Fruit fly (Drosophila melanogaster): Measurements from ENCODE around the gene CG11555.

The CG11555 gene

DNA sequence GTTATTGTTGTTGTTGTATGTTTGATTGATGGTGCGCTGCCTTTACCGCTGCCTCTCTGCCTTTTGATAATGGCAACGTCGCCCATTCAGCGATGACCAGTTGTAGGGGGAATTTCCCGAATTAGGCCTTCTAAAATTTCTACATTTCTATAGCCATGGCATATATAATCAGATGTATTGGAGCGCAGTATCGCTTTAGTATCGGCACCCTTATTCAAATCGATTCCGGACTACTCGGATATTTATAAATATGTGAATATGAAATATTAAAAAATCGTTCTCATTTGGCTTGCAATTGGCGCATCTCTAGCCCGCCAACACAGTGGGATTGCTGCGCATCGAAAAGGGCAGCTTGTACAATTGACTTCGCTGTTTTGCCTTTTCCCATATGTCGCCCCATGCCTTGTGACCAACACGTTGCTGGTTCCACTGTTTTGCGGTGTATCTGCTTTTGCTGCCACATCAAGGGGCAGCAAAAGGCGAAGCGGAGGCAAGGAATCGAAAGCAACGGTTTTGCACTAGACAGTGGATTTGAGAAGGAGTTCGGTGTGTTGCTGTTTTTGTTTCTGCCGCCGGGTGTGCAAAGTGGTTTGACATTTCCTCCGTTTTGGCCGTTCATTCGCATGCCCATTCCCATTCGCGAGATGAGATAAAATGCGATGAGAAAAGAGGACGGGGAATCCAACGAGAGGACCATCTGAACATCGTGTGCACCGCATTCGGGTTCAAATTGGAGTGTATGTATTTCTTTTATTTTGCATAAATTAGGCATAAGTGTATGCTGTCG lies 48.8 kb upstream of the CG11555 start (continued):
- no peak for TF ChIP-seq sd (tag; optimal IDR thresholded peaks at IDR 0.05)
- no peak for TF ChIP-seq dimm (GFP tag; IDR thresholded peaks at IDR 0.05)
- no peak for TF ChIP-seq fru (optimal IDR thresholded peaks at IDR 0.05)
- no peak for TF ChIP-seq CG7963 (GFP tag; IDR thresholded peaks at IDR 0.05; ENCODE audit: partially characterized antibody)
- TF ChIP-seq otp (GFP tag; IDR thresholded peaks at IDR 0.05): peak; percentile 60; the same call in 2 of the 3 replicates
- TF ChIP-seq lab (GFP tag; optimal IDR thresholded peaks at IDR 0.05): peak; percentile 84
- TF ChIP-seq CG11456 (GFP tag; IDR thresholded peaks at IDR 0.05): peak; percentile 68; the same call in 2 of the 3 replicates
- TF ChIP-seq CTCF (GFP tag; optimal IDR thresholded peaks at IDR 0.05): peak; percentile 18
- no peak for TF ChIP-seq CG2678 (tag; optimal IDR thresholded peaks at IDR 0.05)
- TF ChIP-seq sug (tag; optimal IDR thresholded peaks at IDR 0.05): peak; percentile 52
- peak; percentile 8 for TF ChIP-seq CG12104 (GFP tag; optimal IDR thresholded peaks at IDR 0.05)
- no peak for TF ChIP-seq knrl (GFP tag; IDR thresholded peaks at IDR 0.05; ENCODE audit: partially characterized antibody)
- TF ChIP-seq phol (tag; optimal IDR thresholded peaks at IDR 0.05): no peak
- peak; percentile 74 for TF ChIP-seq Meics (GFP tag; optimal IDR thresholded peaks at IDR 0.05)
- TF ChIP-seq trh (GFP tag; optimal IDR thresholded peaks at IDR 0.05): no peak
- TF ChIP-seq ci (GFP tag; IDR thresholded peaks at IDR 0.05): peak; percentile 59; the same call in 2 of the 3 replicates
- no peak for TF ChIP-seq p53 (GFP tag; optimal IDR thresholded peaks at IDR 0.05)
- TF ChIP-seq vfl (GFP tag; optimal IDR thresholded peaks at IDR 0.05): peak; percentile 16
- peak; percentile 9 for TF ChIP-seq CG8089 (GFP tag; optimal IDR thresholded peaks at IDR 0.05)
- peak; percentile 45 for TF ChIP-seq caup (GFP tag; optimal IDR thresholded peaks at IDR 0.05; ENCODE audit: severe bottlenecking)
- TF ChIP-seq CG5245 (GFP tag; optimal IDR thresholded peaks at IDR 0.05): peak; percentile 39
- peak; percentile 40 for TF ChIP-seq CHES-1-like (GFP tag; optimal IDR thresholded peaks at IDR 0.05)
- no peak for TF ChIP-seq vnd (GFP tag; IDR thresholded peaks at IDR 0.05; ENCODE audit: partially characterized antibody)
- no peak for TF ChIP-seq CG8359 (GFP tag; optimal IDR thresholded peaks at IDR 0.05; ENCODE audit: borderline replicate concordance)
- no peak for TF ChIP-seq Six4 (GFP tag; optimal IDR thresholded peaks at IDR 0.05)
- TF ChIP-seq Max (GFP tag; optimal IDR thresholded peaks at IDR 0.05): peak; percentile 55
- peak; percentile 48 for TF ChIP-seq tup (GFP tag; optimal IDR thresholded peaks at IDR 0.05)
- TF ChIP-seq hb (GFP tag; IDR thresholded peaks at IDR 0.05; ENCODE audit: partially characterized antibody): no peak
- TF ChIP-seq zf30C (GFP tag; optimal IDR thresholded peaks at IDR 0.05): no peak
- peak; percentile 8 for TF ChIP-seq slp2 (GFP tag; optimal IDR thresholded peaks at IDR 0.05)
- no peak for TF ChIP-seq CG2129 (GFP tag; IDR thresholded peaks at IDR 0.05; ENCODE audit: partially characterized antibody)
- no peak for TF ChIP-seq Tbp (GFP tag; optimal IDR thresholded peaks at IDR 0.05)
- 0 out of 3 replicates have a peak, but pooled peaks have one; percentile 46 for TF ChIP-seq CG11695 (GFP tag; IDR thresholded peaks at IDR 0.05)
- TF ChIP-seq CG4404 (GFP tag; IDR thresholded peaks at IDR 0.05): peak; percentile 53
- TF ChIP-seq fd102C (GFP tag; optimal IDR thresholded peaks at IDR 0.05): no peak
- TF ChIP-seq Spps (tag; optimal IDR thresholded peaks at IDR 0.05): no peak
- peak; percentile 31 for TF ChIP-seq CG13775 (GFP tag; optimal IDR thresholded peaks at IDR 0.05)
- TF ChIP-seq CG14441 (GFP tag; IDR thresholded peaks at IDR 0.05): peak; percentile 71
- TF ChIP-seq CG7556 (GFP tag; optimal IDR thresholded peaks at IDR 0.05): peak; percentile 82
- peak; percentile 63 for TF ChIP-seq Ssrp (tag; optimal IDR thresholded peaks at IDR 0.05)
- peak; percentile 52 for TF ChIP-seq CG12659 (GFP tag; optimal IDR thresholded peaks at IDR 0.05)
- TF ChIP-seq ttk (GFP tag; IDR thresholded peaks at IDR 0.05): peak; percentile 54
- TF ChIP-seq ro (GFP tag; IDR thresholded peaks at IDR 0.05): no peak
- peak; percentile 50 for TF ChIP-seq ATbp (GFP tag; optimal IDR thresholded peaks at IDR 0.05)
- no peak for TF ChIP-seq sim (GFP tag; IDR thresholded peaks at IDR 0.05)
- no peak for TF ChIP-seq mld (GFP tag; IDR thresholded peaks at IDR 0.05; ENCODE audit: partially characterized antibody)
- TF ChIP-seq CG17802 (tag; optimal IDR thresholded peaks at IDR 0.05): peak; percentile 12
- 0 out of 2 replicates have a peak, but pooled peaks have one; percentile 8 for TF ChIP-seq inv (GFP tag; IDR thresholded peaks at IDR 0.05; ENCODE audit: partially characterized antibody)
- no peak for TF ChIP-seq CG6175 (GFP tag; IDR thresholded peaks at IDR 0.05)
